Worm (Caenorhabditis elegans) whole organism, mixed stage, embryonic: Measurements from ENCODE around the gene D1086.10.
"Not testable (repeated sequence)": the region's sequence is repeated elsewhere in the genome, so short reads cannot be mapped to it uniquely, and the experiment has no call there.

Experiments
- blmp-1 ChIP-seq: fragments of 150-350 bp; optimal IDR thresholded peaks from 2 replicates; lab custom pipeline; 2014; ENCODE audit warnings: missing biosample characterization, missing genetic modification characterization
- ceh-43 ChIP-seq: fragments of 200-800 bp; sonication (Bioruptor generic); optimal IDR thresholded peaks from 2 replicates; lab custom pipeline; 2018; ENCODE audit warnings: mild to moderate bottlenecking, missing genetic modification characterization, moderate library complexity, missing compliant biosample characterization
- ces-1 ChIP-seq: fragments of 150-350 bp; optimal IDR thresholded peaks from 2 replicates; lab custom pipeline; 2014; ENCODE audit warnings: missing biosample characterization, missing genetic modification reagents, missing genetic modification characterization
- elt-3 ChIP-seq: fragments of 150-350 bp; optimal IDR thresholded peaks from 2 replicates; lab custom pipeline; 2014; ENCODE audit warnings: missing biosample characterization, missing genetic modification characterization
- nhr-237 ChIP-seq: fragments of 150-350 bp; optimal IDR thresholded peaks from 2 replicates; lab custom pipeline; 2014; ENCODE audit warnings: missing biosample characterization, missing genetic modification characterization
- nhr-28 ChIP-seq: fragments of 150-350 bp; optimal IDR thresholded peaks from 2 replicates; lab custom pipeline; 2014; ENCODE audit warnings: missing biosample characterization, missing genetic modification characterization
- pha-4 ChIP-seq: fragments of 150-350 bp; optimal IDR thresholded peaks from 2 replicates; lab custom pipeline; 2018; ENCODE audit warnings: missing biosample characterization, missing genetic modification reagents, missing genetic modification characterization
- snpc-4 ChIP-seq: fragments of 150-350 bp; optimal IDR thresholded peaks from 2 replicates; lab custom pipeline; 2014; ENCODE audit warnings: missing biosample characterization, missing genetic modification characterization
- unc-62 ChIP-seq: fragments of 150-350 bp; optimal IDR thresholded peaks from 2 replicates; lab custom pipeline; 2014; ENCODE audit warnings: missing biosample characterization, missing genetic modification reagents, missing genetic modification characterization

- TF ChIP-seq pha-4 (tag; lab: Kevin White, UChicago) (peak; percentile 51), nhr-237 (tag; lab: Kevin White, UChicago) (peak; percentile 38), ces-1 (GFP tag; lab: Kevin White, UChicago) (peak; percentile 65)
- not testable (repeated sequence) for TF ChIP-seq nhr-28 (tag; lab: Kevin White, UChicago); blmp-1; elt-3; snpc-4 (tag; lab: Kevin White, UChicago); unc-62 (GFP tag; lab: Kevin White, UChicago); ceh-43 (GFP tag; lab: Kevin White, UChicago)
These were observed 27.5 kb upstream of the D1086.10 start for ce11 chrV:14055097-14055496.
